Fruit fly (Drosophila melanogaster) whole organism, embryonic: Measurements from ENCODE around the gene Snx1.

ENCODE experiments used
- Atf3 ChIP-seq: fragments of 200-800 bp; sonication (Bioruptor generic); optimal IDR thresholded peaks from 3 replicates; lab custom pipeline; 2016; ENCODE audit warnings: missing biosample characterization, missing genetic modification characterization
- CG10147 ChIP-seq: fragments of 200-800 bp; sonication (Bioruptor generic); optimal IDR thresholded peaks from 2 replicates; lab custom pipeline; 2019; ENCODE audit warnings: missing biosample characterization, mild to moderate bottlenecking, missing genetic modification characterization, moderate library complexity
- CG10209 ChIP-seq: fragments of 200-800 bp; sonication (Bioruptor generic); optimal IDR thresholded peaks from 3 replicates; lab custom pipeline; 2017; ENCODE audit warnings: missing biosample characterization, mild to moderate bottlenecking, missing genetic modification characterization, missing genetic modification reagents
- CG10321 ChIP-seq: fragments of 200-800 bp; sonication (Bioruptor generic); IDR thresholded peaks from 2 replicates; pipeline ENCODE4 v1.3.6; 2022; ENCODE audit warnings: missing biosample characterization, missing genetic modification characterization
- CG11504 ChIP-seq: fragments of 200-800 bp; sonication (Bioruptor generic); optimal IDR thresholded peaks from 3 replicates; lab custom pipeline; 2019; ENCODE audit warnings: missing biosample characterization, mild to moderate bottlenecking, missing genetic modification characterization, moderate library complexity
- CG11560 ChIP-seq: fragments of 200-800 bp; sonication (Bioruptor generic); IDR thresholded peaks from 3 replicates; pipeline ENCODE4 v1.3.6; 2022; ENCODE audit warnings: missing biosample characterization, missing genetic modification characterization
- CG12942 ChIP-seq: fragments of 200-800 bp; sonication (Bioruptor generic); optimal IDR thresholded peaks from 3 replicates; lab custom pipeline; 2016; ENCODE audit warnings: missing biosample characterization, missing genetic modification characterization
- CG13624 ChIP-seq: fragments of 200-800 bp; sonication (Bioruptor generic); optimal IDR thresholded peaks from 2 replicates; lab custom pipeline; 2016; ENCODE audit warnings: missing biosample characterization, missing genetic modification characterization
- CG13894 ChIP-seq: fragments of 200-800 bp; sonication (Bioruptor generic); optimal IDR thresholded peaks from 3 replicates; lab custom pipeline; 2018; ENCODE audit warnings: missing biosample characterization, mild to moderate bottlenecking, missing genetic modification characterization, moderate library complexity
- CG15514 ChIP-seq: fragments of 200-800 bp; sonication (Bioruptor generic); optimal IDR thresholded peaks from 3 replicates; lab custom pipeline; 2017; ENCODE audit warnings: missing biosample characterization, missing genetic modification characterization, mild to moderate bottlenecking, moderate library complexity, missing genetic modification reagents
- CG1603 ChIP-seq: fragments of 200-800 bp; sonication (Bioruptor generic); optimal IDR thresholded peaks from 2 replicates; lab custom pipeline; 2019; ENCODE audit warnings: missing biosample characterization, mild to moderate bottlenecking, missing genetic modification characterization, moderate library complexity
- CG17612 ChIP-seq: fragments of 200-800 bp; sonication (Bioruptor generic); IDR thresholded peaks from 2 replicates; pipeline ENCODE4 v1.3.6; 2022; ENCODE audit warnings: missing biosample characterization, missing genetic modification characterization
- CG18599 ChIP-seq: fragments of 200-800 bp; sonication (Bioruptor generic); optimal IDR thresholded peaks from 3 replicates; lab custom pipeline; 2017; ENCODE audit warnings: missing biosample characterization, missing genetic modification characterization, mild to moderate bottlenecking, moderate library complexity, missing genetic modification reagents
- CG2875 ChIP-seq: fragments of 200-800 bp; sonication (Bioruptor generic); optimal IDR thresholded peaks from 2 replicates; lab custom pipeline; 2017; ENCODE audit warnings: missing biosample characterization, mild to moderate bottlenecking, missing genetic modification characterization, missing genetic modification reagents
- CG6683 ChIP-seq: fragments of 200-800 bp; sonication (Bioruptor generic); optimal IDR thresholded peaks from 2 replicates; lab custom pipeline; 2017; ENCODE audit warnings: missing biosample characterization, mild to moderate bottlenecking, missing genetic modification characterization, missing genetic modification reagents
- CG7839 ChIP-seq: fragments of 200-800 bp; sonication (Bioruptor generic); optimal IDR thresholded peaks from 3 replicates; lab custom pipeline; 2018; ENCODE audit warnings: missing biosample characterization, mild to moderate bottlenecking, missing genetic modification characterization, moderate library complexity
- CG8478 ChIP-seq: fragments of >200 bp; optimal IDR thresholded peaks from 2 replicates; lab custom pipeline; 2018
- CG8944 ChIP-seq: fragments of 200-800 bp; sonication (Bioruptor generic); optimal IDR thresholded peaks from 3 replicates; lab custom pipeline; 2016; ENCODE audit warnings: missing biosample characterization, missing genetic modification characterization
- Dref ChIP-seq: fragments of 200-800 bp; sonication (Bioruptor generic); IDR thresholded peaks from 2 replicates; pipeline ENCODE4 v1.3.6; 2022; ENCODE audit warnings: missing biosample characterization, missing genetic modification characterization
- E2f2 ChIP-seq: fragments of 200-800 bp; sonication (Bioruptor generic); IDR thresholded peaks from 2 replicates; pipeline ENCODE4 v1.3.6; 2022; ENCODE audit warnings: missing biosample characterization, missing genetic modification characterization
- Ets65A ChIP-seq: fragments of 200-800 bp; sonication (Bioruptor generic); peaks from one replicate; lab custom pipeline; 2016; ENCODE audit warnings: missing biosample characterization, missing genetic modification characterization
- H15 ChIP-seq: fragments of 200-800 bp; sonication (Bioruptor generic); IDR thresholded peaks from 3 replicates; pipeline ENCODE4 v1.3.6; 2022; ENCODE audit warnings: missing biosample characterization, missing genetic modification characterization
- HmgD ChIP-seq: fragments of 200-800 bp; sonication (Bioruptor generic); optimal IDR thresholded peaks from 3 replicates; lab custom pipeline; 2016; ENCODE audit warnings: missing biosample characterization, missing genetic modification characterization
- Lhr ChIP-seq: fragments of 200-800 bp; sonication (Bioruptor generic); optimal IDR thresholded peaks from 3 replicates; lab custom pipeline; 2017; ENCODE audit warnings: mild to moderate bottlenecking, missing biosample characterization, missing genetic modification reagents, missing genetic modification characterization
- Meics ChIP-seq: fragments of 200-800 bp; sonication (Bioruptor generic); optimal IDR thresholded peaks from 2 replicates; lab custom pipeline; 2017; ENCODE audit warnings: missing biosample characterization, mild to moderate bottlenecking, missing genetic modification characterization
- NC2β ChIP-seq: fragments of 200-800 bp; sonication (Bioruptor generic); optimal IDR thresholded peaks from 2 replicates; lab custom pipeline; 2016; ENCODE audit warnings: missing biosample characterization, missing genetic modification characterization
- Nf-YB ChIP-seq: fragments of 200-800 bp; sonication (Bioruptor generic); optimal IDR thresholded peaks from 3 replicates; lab custom pipeline; 2019; ENCODE audit warnings: missing biosample characterization, mild to moderate bottlenecking, missing genetic modification characterization, moderate library complexity
- ac ChIP-seq: fragments of 200-800 bp; sonication (Bioruptor generic); optimal IDR thresholded peaks from 3 replicates; lab custom pipeline; 2017; ENCODE audit warnings: missing biosample characterization, mild to moderate bottlenecking, missing genetic modification characterization
- az2 ChIP-seq: fragments of 200-800 bp; sonication (Bioruptor generic); optimal IDR thresholded peaks from 3 replicates; lab custom pipeline; 2016; ENCODE audit warnings: missing biosample characterization, missing genetic modification characterization
- croc ChIP-seq: fragments of 200-800 bp; sonication (Bioruptor generic); conservative IDR thresholded peaks from 3 replicates; pipeline ENCODE4 v1.3.6; 2022; ENCODE audit warnings: missing biosample characterization, missing genetic modification characterization
- crol ChIP-seq: fragments of 200-800 bp; sonication (Bioruptor generic); IDR thresholded peaks from 2 replicates; pipeline ENCODE4 v1.3.6; 2022; ENCODE audit warnings: missing biosample characterization, missing genetic modification characterization
- cwo ChIP-seq: fragments of 200-800 bp; sonication (Bioruptor generic); optimal IDR thresholded peaks from 3 replicates; lab custom pipeline; 2017; ENCODE audit warnings: missing biosample characterization, missing genetic modification characterization, mild to moderate bottlenecking, moderate library complexity, missing genetic modification reagents
- disco-r ChIP-seq: fragments of 200-800 bp; sonication (Bioruptor generic); optimal IDR thresholded peaks from 2 replicates; lab custom pipeline; 2016; ENCODE audit warnings: missing biosample characterization, missing genetic modification characterization
- ems ChIP-seq: fragments of 200-800 bp; sonication (Bioruptor generic); optimal IDR thresholded peaks from 3 replicates; lab custom pipeline; 2016; ENCODE audit warnings: missing biosample characterization, missing genetic modification characterization
- ewg ChIP-seq: fragments of 200-800 bp; sonication (Bioruptor generic); optimal IDR thresholded peaks from 3 replicates; lab custom pipeline; 2017; ENCODE audit warnings: mild to moderate bottlenecking, missing biosample characterization, missing genetic modification reagents, missing genetic modification characterization
- exex ChIP-seq: fragments of 200-800 bp; sonication (Bioruptor generic); optimal IDR thresholded peaks from 4 replicates; lab custom pipeline; 2018; ENCODE audit warnings: missing biosample characterization, mild to moderate bottlenecking, missing genetic modification characterization, moderate library complexity
- fd3F ChIP-seq: fragments of 200-800 bp; sonication (Bioruptor generic); optimal IDR thresholded peaks from 2 replicates; lab custom pipeline; 2018; ENCODE audit warnings: missing biosample characterization, mild to moderate bottlenecking, missing genetic modification characterization, moderate library complexity
- insv ChIP-seq, 2 experiments: fragments of 200-800 bp; sonication (Bioruptor generic); optimal IDR thresholded peaks; 3 replicates each; lab custom pipeline; 2016 to 2018; ENCODE audit warnings: missing biosample characterization in 2 of 2, missing genetic modification characterization in 2 of 2
- ken ChIP-seq: fragments of 200-800 bp; sonication (Bioruptor generic); IDR thresholded peaks from 3 replicates; pipeline ENCODE4 v1.3.6; 2022; ENCODE audit warnings: missing biosample characterization, missing genetic modification characterization
- maf-S ChIP-seq: fragments of 200-800 bp; sonication (Bioruptor generic); optimal IDR thresholded peaks from 2 replicates; lab custom pipeline; 2016; ENCODE audit warnings: missing biosample characterization, missing genetic modification characterization
- nmo ChIP-seq: fragments of 200-800 bp; sonication (Bioruptor generic); optimal IDR thresholded peaks from 2 replicates; lab custom pipeline; 2018; ENCODE audit warnings: missing biosample characterization, mild to moderate bottlenecking, missing genetic modification characterization, moderate library complexity
- odd ChIP-seq: fragments of 200-800 bp; sonication (Bioruptor generic); optimal IDR thresholded peaks from 2 replicates; lab custom pipeline; 2017; ENCODE audit warnings: missing biosample characterization, mild to moderate bottlenecking, missing genetic modification characterization
- p53 ChIP-seq: fragments of 200-800 bp; sonication (Bioruptor generic); optimal IDR thresholded peaks from 2 replicates; lab custom pipeline; 2016; ENCODE audit warnings: missing biosample characterization, missing genetic modification characterization
- phol ChIP-seq: fragments of 200-800 bp; sonication (Bioruptor generic); optimal IDR thresholded peaks from 3 replicates; lab custom pipeline; 2018; ENCODE audit warnings: missing biosample characterization, mild to moderate bottlenecking, missing genetic modification characterization, moderate library complexity
- psq ChIP-seq: fragments of 200-800 bp; sonication (Bioruptor generic); optimal IDR thresholded peaks from 2 replicates; lab custom pipeline; 2017; ENCODE audit warnings: missing biosample characterization, missing genetic modification characterization
- sr ChIP-seq: fragments of 200-800 bp; sonication (Bioruptor generic); IDR thresholded peaks from 3 replicates; pipeline ENCODE4 v1.3.6; 2022; ENCODE audit warnings: missing biosample characterization, missing genetic modification characterization
- sug ChIP-seq: fragments of 200-800 bp; optimal IDR thresholded peaks from 2 replicates; lab custom pipeline; 2019; ENCODE audit warnings: missing biosample characterization, mild to moderate bottlenecking, missing genetic modification characterization, moderate library complexity
- tap ChIP-seq: fragments of 200-800 bp; optimal IDR thresholded peaks from 3 replicates; lab custom pipeline; 2019; ENCODE audit warnings: missing biosample characterization, mild to moderate bottlenecking, missing genetic modification characterization, moderate library complexity
- zf30C ChIP-seq: fragments of 200-800 bp; sonication (Bioruptor generic); optimal IDR thresholded peaks from 3 replicates; lab custom pipeline; 2018; ENCODE audit warnings: missing biosample characterization, mild to moderate bottlenecking, missing genetic modification characterization

The Snx1 gene

DNA sequence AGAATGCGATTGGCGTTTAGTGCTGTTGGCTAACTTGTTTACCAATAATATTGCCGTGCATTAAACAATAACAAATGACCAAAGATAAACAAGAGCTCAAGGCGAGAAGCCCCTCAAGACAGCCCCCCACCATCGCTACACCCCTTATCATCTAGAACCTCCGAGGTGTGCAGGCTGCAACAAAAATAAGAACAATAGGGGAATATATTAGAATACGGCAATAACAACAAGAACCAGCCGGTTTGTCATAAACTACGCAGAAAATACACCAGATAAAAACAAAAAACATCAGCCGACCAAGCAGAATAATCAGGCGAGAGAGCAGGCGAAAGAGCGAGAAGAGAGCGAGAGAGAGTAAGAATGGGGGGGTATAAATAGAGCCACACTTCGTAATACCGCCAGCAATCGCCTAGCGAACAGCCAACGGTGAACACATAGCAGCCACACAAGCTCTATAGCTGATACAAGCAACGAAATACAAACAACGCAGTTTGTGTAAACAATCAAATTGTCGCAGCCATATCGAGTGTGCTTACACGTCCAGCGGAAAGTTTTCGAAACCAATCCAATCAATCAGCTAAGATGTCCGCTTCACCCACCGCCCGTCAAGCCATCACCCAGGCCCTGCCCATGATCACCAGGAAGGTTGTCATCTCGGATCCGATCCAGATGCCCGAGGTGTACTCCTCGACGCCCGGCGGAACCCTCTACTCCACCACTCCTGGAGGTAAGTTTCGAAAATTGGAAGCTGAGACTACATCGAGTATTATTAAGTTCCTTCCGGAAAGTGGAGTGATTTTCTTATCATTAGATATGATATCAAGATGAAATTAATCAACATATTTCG is 28.8 kb downstream of the Snx1 start, which contains the start of gene Thor (continued):
- peak; percentile 85 for TF ChIP-seq CG18599
- TF ChIP-seq croc (GFP tag; lab: Robert Waterston, UW), result no peak
- no peak for TF ChIP-seq fd3F (GFP tag; lab: Kevin White, UChicago)
- TF ChIP-seq odd (GFP tag; lab: Kevin White, UChicago), result peak; percentile 39
- TF ChIP-seq CG1603, result peak; percentile 40
- no peak for TF ChIP-seq Dref (GFP tag; lab: Robert Waterston, UW)
- no peak for TF ChIP-seq CG17612
- peak; percentile 6 for TF ChIP-seq CG10147 (GFP tag; lab: Kevin White, UChicago)
- peak; percentile 27 for TF ChIP-seq ems
- peak; percentile 41 for TF ChIP-seq Ets65A (GFP tag; lab: Kevin White, UChicago)
- TF ChIP-seq ac, result peak; percentile 56
- TF ChIP-seq CG10209 (GFP tag; lab: Kevin White, UChicago), result peak; percentile 69
- TF ChIP-seq zf30C (GFP tag; lab: Kevin White, UChicago), result peak; percentile 29
- TF ChIP-seq sug (tag; lab: Kevin White, UChicago), result peak; percentile 77
- peak; percentile 12 for TF ChIP-seq Lhr (GFP tag; lab: Kevin White, UChicago)
- peak; percentile 82 for TF ChIP-seq HmgD
- peak; percentile 61 for TF ChIP-seq CG15514 (GFP tag; lab: Kevin White, UChicago)
- TF ChIP-seq ken, result peak; percentile 75; the same call in 2 of the 3 replicates
- TF ChIP-seq CG13624 (GFP tag; lab: Kevin White, UChicago), result peak; percentile 96
- peak; percentile 51 for TF ChIP-seq CG6683 (GFP tag; lab: Kevin White, UChicago)
- TF ChIP-seq ewg (GFP tag; lab: Kevin White, UChicago), result peak; percentile 42
- peak; percentile 57 for TF ChIP-seq p53 (GFP tag; lab: Kevin White, UChicago)
- TF ChIP-seq Nf-YB (GFP tag; lab: Kevin White, UChicago), result peak; percentile 22
- no peak for TF ChIP-seq E2f2
- TF ChIP-seq CG8478, result no peak
- peak; percentile 84 for TF ChIP-seq sr (GFP tag; lab: Robert Waterston, UW)
- TF ChIP-seq nmo (GFP tag; lab: Kevin White, UChicago), result peak; percentile 31
- TF ChIP-seq CG2875, result peak; percentile 66
- TF ChIP-seq CG12942 (GFP tag; lab: Kevin White, UChicago), result no peak
- TF ChIP-seq CG13894 (tag; lab: Kevin White, UChicago), result peak; percentile 87
- TF ChIP-seq tap (tag; lab: Kevin White, UChicago), result peak; percentile 50
- TF ChIP-seq CG8944 (GFP tag; lab: Kevin White, UChicago), result peak; percentile 26
- peak in 1 of 2 experiments; percentile 25 for TF ChIP-seq insv (GFP tag; optimal IDR thresholded peaks at IDR 0.05; lab: Kevin White, UChicago)
- peak; percentile 42 for TF ChIP-seq CG11504 (tag; lab: Kevin White, UChicago)
- TF ChIP-seq CG11560, result no peak
- peak; percentile 72 for TF ChIP-seq NC2β (GFP tag; lab: Kevin White, UChicago)
- TF ChIP-seq cwo (GFP tag; lab: Kevin White, UChicago), result peak; percentile 85
- peak; percentile 61 for TF ChIP-seq CG7839 (tag; lab: Kevin White, UChicago)
- TF ChIP-seq CG10321 (GFP tag; lab: Robert Waterston, UW), result peak; percentile 58
- TF ChIP-seq H15 (GFP tag; lab: Robert Waterston, UW), result peak; percentile 30; the same call in 1 of the 3 replicates
- peak; percentile 44 for TF ChIP-seq maf-S (GFP tag; lab: Kevin White, UChicago)
- peak; percentile 50 for TF ChIP-seq Atf3 (GFP tag; lab: Kevin White, UChicago)
- TF ChIP-seq crol (GFP tag; lab: Robert Waterston, UW), result peak; percentile 57
- no peak for TF ChIP-seq phol
- peak; percentile 19 for TF ChIP-seq az2 (GFP tag; lab: Kevin White, UChicago)
- TF ChIP-seq exex (tag; lab: Kevin White, UChicago), result peak; percentile 59
- peak; percentile 70 for TF ChIP-seq Meics (GFP tag; lab: Kevin White, UChicago)
- peak; percentile 41 for TF ChIP-seq psq (GFP tag; lab: Kevin White, UChicago)
- peak; percentile 58 for TF ChIP-seq disco-r
